Worm (Caenorhabditis elegans) whole organism, L1 larva: Measurements from ENCODE around the gene znf-593.

Source experiments
- alr-1 ChIP-seq: fragments of 200-800 bp; sonication (Bioruptor generic); optimal IDR thresholded peaks from 2 replicates; lab custom pipeline; 2018; ENCODE audit warnings: borderline replicate concordance, mild to moderate bottlenecking, missing genetic modification characterization, missing compliant biosample characterization
- ama-1 ChIP-seq: fragments of 150-350 bp; optimal IDR thresholded peaks from 2 replicates; lab custom pipeline; 2014
- ceh-90 ChIP-seq: sonication (generic microtip); optimal IDR thresholded peaks from 2 replicates; lab custom pipeline; 2016; ENCODE audit warnings: missing genetic modification characterization, missing compliant biosample characterization
- efl-1 ChIP-seq, 4 experiments: fragments of 150-350 bp; optimal IDR thresholded peaks in 3 of 4; peaks in 1 of 4; 1 replicate in 1 of 4; 2 replicates in 3 of 4; lab custom pipeline; 2014; ENCODE audit warnings: missing biosample characterization in 2 of 4, missing genetic modification characterization in 2 of 4, missing genetic modification reagents in 2 of 4
- elt-3 ChIP-seq, 6 experiments: fragments of 150-350 bp in 1 of 6; sonication (generic microtip); optimal IDR thresholded peaks; 2 replicates each; lab custom pipeline; 2017 to 2018; ENCODE audit warnings: missing biosample characterization in 6 of 6, missing genetic modification characterization in 6 of 6, inconsistent platforms in 1 of 6
- ets-5 ChIP-seq: fragments of 200-800 bp; sonication (Bioruptor generic); IDR thresholded peaks from 2 replicates; pipeline ENCODE4 v1.3.6; 2022; ENCODE audit warnings: missing genetic modification characterization, missing compliant biosample characterization
- fkh-10 ChIP-seq: sonication (generic microtip); optimal IDR thresholded peaks from 2 replicates; lab custom pipeline; 2017; ENCODE audit warnings: missing biosample characterization, missing genetic modification reagents, missing genetic modification characterization
- jun-1 ChIP-seq: fragments of 150-350 bp; optimal IDR thresholded peaks from 2 replicates; lab custom pipeline; 2014; ENCODE audit warnings: missing biosample characterization, missing genetic modification reagents, missing genetic modification characterization
- nhr-12 ChIP-seq: sonication (generic microtip); optimal IDR thresholded peaks from 2 replicates; lab custom pipeline; 2017; ENCODE audit warnings: missing biosample characterization, missing genetic modification characterization
- snpc-4 ChIP-seq: fragments of 150-350 bp; optimal IDR thresholded peaks from 2 replicates; lab custom pipeline; 2014; ENCODE audit warnings: missing biosample characterization, missing genetic modification characterization
- swsn-7 ChIP-seq: sonication (generic microtip); optimal IDR thresholded peaks from 2 replicates; lab custom pipeline; 2016; ENCODE audit warnings: missing genetic modification characterization, missing compliant biosample characterization
- unc-86 ChIP-seq: sonication (generic microtip); optimal IDR thresholded peaks from 2 replicates; lab custom pipeline; 2016; ENCODE audit warnings: missing genetic modification characterization, missing compliant biosample characterization
- ztf-11 ChIP-seq, 2 experiments: sonication (generic microtip); optimal IDR thresholded peaks; 2 replicates each; lab custom pipeline; 2016 to 2017; ENCODE audit warnings: missing genetic modification characterization in 2 of 2, missing biosample characterization in 1 of 2, missing compliant biosample characterization in 1 of 2
- ztf-4 ChIP-seq: fragments of 150-350 bp; optimal IDR thresholded peaks from 2 replicates; lab custom pipeline; 2014; ENCODE audit warnings: missing biosample characterization, missing genetic modification characterization

DNA sequence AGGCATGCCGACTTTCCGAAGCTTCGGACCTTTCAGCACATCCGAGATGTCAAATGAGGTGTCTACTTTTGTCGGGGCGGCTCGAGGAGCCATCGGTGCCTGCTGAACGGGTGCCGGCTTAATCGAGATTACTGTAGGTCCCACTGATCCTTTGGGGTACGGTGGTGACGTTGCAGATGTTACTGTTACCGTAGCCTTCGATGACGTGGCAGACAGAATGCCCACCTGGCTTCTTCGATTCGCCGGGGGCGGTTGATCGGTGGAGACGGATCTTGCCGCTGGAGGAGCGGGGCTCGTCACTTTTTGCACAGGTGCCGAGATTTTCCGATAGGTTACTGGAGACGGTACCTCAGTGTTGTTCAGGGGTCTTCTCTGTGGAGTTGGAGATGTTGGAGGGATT, 46.9 kb downstream of the znf-593 start:
- no peak for TF ChIP-seq ztf-4 (tag; lab: Kevin White, UChicago)
- no peak for TF ChIP-seq unc-86 (tag; lab: Kevin White, UChicago)
- no peak for TF ChIP-seq jun-1 (tag; lab: Kevin White, UChicago)
- no peak for TF ChIP-seq snpc-4 (tag; lab: Kevin White, UChicago)
- no peak for TF ChIP-seq fkh-10 (GFP tag; lab: Kevin White, UChicago)
- no peak for TF ChIP-seq elt-3 (tag; optimal IDR thresholded peaks at IDR 0.05; lab: Kevin White, UChicago)
- no peak for TF ChIP-seq swsn-7
- no peak for TF ChIP-seq ceh-90 (tag; lab: Kevin White, UChicago)
- TF ChIP-seq alr-1 (tag; lab: Kevin White, UChicago) = no peak
- no peak for TF ChIP-seq ztf-11 (tag; optimal IDR thresholded peaks at IDR 0.05; lab: Kevin White, UChicago)
- no peak for TF ChIP-seq efl-1 (optimal IDR thresholded peaks at IDR 0.05; lab: Kevin White, UChicago)
- TF ChIP-seq efl-1 (GFP tag; optimal IDR thresholded peaks at IDR 0.05 in 1 of 2; lab: Kevin White, UChicago) = no peak
- TF ChIP-seq ama-1 = no peak
- TF ChIP-seq ets-5 (GFP tag; lab: Robert Waterston, UW) = no peak
- no peak for TF ChIP-seq nhr-12
